Worm (Caenorhabditis elegans) whole organism, L2 larva: ENCODE results near the gene F57C2.4.

Experiments
- C34F6.9 ChIP-seq: fragments of 150-350 bp; optimal IDR thresholded peaks from 2 replicates; lab custom pipeline; 2014; ENCODE audit warnings: missing biosample characterization, missing genetic modification characterization
- F13H6.1 ChIP-seq: sonication (generic microtip); optimal IDR thresholded peaks from 2 replicates; lab custom pipeline; 2016; ENCODE audit warnings: missing genetic modification characterization, missing compliant biosample characterization
- R02D3.7 ChIP-seq: fragments of 150-350 bp; optimal IDR thresholded peaks from 2 replicates; lab custom pipeline; 2014; ENCODE audit warnings: missing biosample characterization, missing genetic modification characterization
- Y55F3AM.14 ChIP-seq: fragments of 200-800 bp; sonication (Bioruptor generic); optimal IDR thresholded peaks from 2 replicates; lab custom pipeline; 2018; ENCODE audit warnings: mild to moderate bottlenecking, missing genetic modification characterization, missing compliant biosample characterization
- ZK546.5 ChIP-seq: sonication (generic microtip); optimal IDR thresholded peaks from 2 replicates; lab custom pipeline; 2017; ENCODE audit warnings: missing biosample characterization, missing genetic modification characterization
- alr-1 ChIP-seq: fragments of 150-350 bp; optimal IDR thresholded peaks from 2 replicates; lab custom pipeline; 2014; ENCODE audit warnings: missing biosample characterization, missing genetic modification characterization
- aly-2 ChIP-seq: fragments of 150-350 bp; optimal IDR thresholded peaks from 2 replicates; lab custom pipeline; 2014; ENCODE audit warnings: missing biosample characterization, missing genetic modification characterization
- ama-1 ChIP-seq: fragments of 150-350 bp; optimal IDR thresholded peaks from 2 replicates; lab custom pipeline; 2018; ENCODE audit warnings: inconsistent platforms
- blmp-1 ChIP-seq: sonication (generic microtip); optimal IDR thresholded peaks from 2 replicates; lab custom pipeline; 2017; ENCODE audit warnings: missing genetic modification characterization, mild to moderate bottlenecking, missing compliant biosample characterization, antibody characterized with exemption, moderate library complexity; ENCODE audit not compliant: insufficient read depth
- ceh-16 ChIP-seq: fragments of 150-350 bp; optimal IDR thresholded peaks from 2 replicates; lab custom pipeline; 2014; ENCODE audit warnings: missing biosample characterization, missing genetic modification characterization
- ceh-82 ChIP-seq: fragments of 150-350 bp; optimal IDR thresholded peaks from 2 replicates; lab custom pipeline; 2014; ENCODE audit warnings: missing biosample characterization, missing genetic modification characterization
- crh-2 ChIP-seq: sonication (generic microtip); optimal IDR thresholded peaks from 2 replicates; lab custom pipeline; 2017; ENCODE audit warnings: missing biosample characterization, missing genetic modification characterization
- dmd-4 ChIP-seq: sonication (generic microtip); optimal IDR thresholded peaks from 2 replicates; lab custom pipeline; 2017; ENCODE audit warnings: missing biosample characterization, missing genetic modification characterization
- egl-27 ChIP-seq: sonication (generic microtip); optimal IDR thresholded peaks from 3 replicates; lab custom pipeline; 2017; ENCODE audit warnings: missing biosample characterization, missing genetic modification reagents, missing genetic modification characterization
- elt-1 ChIP-seq: fragments of 150-350 bp; optimal IDR thresholded peaks from 2 replicates; lab custom pipeline; 2014; ENCODE audit warnings: missing biosample characterization, missing genetic modification characterization
- elt-3 ChIP-seq: sonication (generic microtip); optimal IDR thresholded peaks from 2 replicates; lab custom pipeline; 2017; ENCODE audit warnings: missing biosample characterization, missing genetic modification characterization
- fos-1 ChIP-seq: fragments of 150-350 bp; optimal IDR thresholded peaks from 2 replicates; lab custom pipeline; 2014; ENCODE audit warnings: missing biosample characterization, missing genetic modification characterization
- gmeb-1 ChIP-seq: fragments of 150-350 bp; optimal IDR thresholded peaks from 2 replicates; lab custom pipeline; 2014; ENCODE audit warnings: missing biosample characterization, missing genetic modification characterization
- lin-11 ChIP-seq: fragments of 150-350 bp; sonication (generic microtip); optimal IDR thresholded peaks from 2 replicates; lab custom pipeline; 2014; ENCODE audit warnings: missing biosample characterization, missing genetic modification characterization, inconsistent platforms, mixed read lengths
- lin-13 ChIP-seq: fragments of 150-350 bp; optimal IDR thresholded peaks from 2 replicates; lab custom pipeline; 2014; ENCODE audit warnings: missing biosample characterization, missing genetic modification reagents, missing genetic modification characterization
- lin-39 ChIP-seq: fragments of 150-350 bp; optimal IDR thresholded peaks from 2 replicates; lab custom pipeline; 2014; ENCODE audit warnings: missing biosample characterization, missing genetic modification reagents, missing genetic modification characterization
- lsy-2 ChIP-seq, 2 experiments: fragments of 150-350 bp in 1 of 2; sonication (generic microtip) in 1 of 2; optimal IDR thresholded peaks; 2 replicates each; lab custom pipeline; 2014 to 2017; ENCODE audit warnings: missing biosample characterization in 2 of 2, missing genetic modification characterization in 2 of 2
- mab-5 ChIP-seq: fragments of 150-350 bp; optimal IDR thresholded peaks from 2 replicates; lab custom pipeline; 2014; ENCODE audit warnings: missing biosample characterization, missing genetic modification characterization
- mbf-1 ChIP-seq: sonication (generic microtip); optimal IDR thresholded peaks from 2 replicates; lab custom pipeline; 2017; ENCODE audit warnings: missing biosample characterization, missing genetic modification characterization
- mdl-1 ChIP-seq, 2 experiments: fragments of 150-350 bp in 1 of 2; sonication (generic microtip) in 1 of 2; optimal IDR thresholded peaks; 2 replicates each; lab custom pipeline; 2017; ENCODE audit warnings: missing biosample characterization in 2 of 2, missing genetic modification characterization in 2 of 2
- nhr-10 ChIP-seq: sonication (generic microtip); optimal IDR thresholded peaks from 2 replicates; lab custom pipeline; 2017; ENCODE audit warnings: missing biosample characterization, missing genetic modification characterization
- nhr-11 ChIP-seq: fragments of 150-350 bp; optimal IDR thresholded peaks from 2 replicates; lab custom pipeline; 2014; ENCODE audit warnings: missing biosample characterization, missing genetic modification characterization
- nhr-12 ChIP-seq: fragments of 150-350 bp; optimal IDR thresholded peaks from 2 replicates; lab custom pipeline; 2014; ENCODE audit warnings: missing biosample characterization, missing genetic modification characterization
- nhr-129 ChIP-seq: fragments of 150-350 bp; optimal IDR thresholded peaks from 2 replicates; lab custom pipeline; 2014; ENCODE audit warnings: missing biosample characterization, missing genetic modification characterization
- nhr-21 ChIP-seq: fragments of 150-350 bp; optimal IDR thresholded peaks from 2 replicates; lab custom pipeline; 2014; ENCODE audit warnings: missing biosample characterization, missing genetic modification characterization
- nhr-23 ChIP-seq: fragments of 150-350 bp; optimal IDR thresholded peaks from 2 replicates; lab custom pipeline; 2014; ENCODE audit warnings: missing biosample characterization, missing genetic modification reagents, missing genetic modification characterization
- nhr-237 ChIP-seq: fragments of 150-350 bp; optimal IDR thresholded peaks from 2 replicates; lab custom pipeline; 2014; ENCODE audit warnings: missing biosample characterization, missing genetic modification characterization
- nhr-25 ChIP-seq: fragments of 150-350 bp; sonication (generic microtip); optimal IDR thresholded peaks from 3 replicates; lab custom pipeline; 2014; ENCODE audit warnings: missing biosample characterization, missing genetic modification characterization
- nhr-6 ChIP-seq: fragments of 150-350 bp; optimal IDR thresholded peaks from 2 replicates; lab custom pipeline; 2014; ENCODE audit warnings: missing biosample characterization, missing genetic modification characterization
- nhr-77 ChIP-seq: fragments of 150-350 bp; optimal IDR thresholded peaks from 2 replicates; lab custom pipeline; 2014; ENCODE audit warnings: missing biosample characterization, missing genetic modification characterization
- peb-1 ChIP-seq: fragments of 150-350 bp; optimal IDR thresholded peaks from 2 replicates; lab custom pipeline; 2014; ENCODE audit warnings: missing biosample characterization, missing genetic modification characterization
- sem-4 ChIP-seq: fragments of 150-350 bp; optimal IDR thresholded peaks from 2 replicates; lab custom pipeline; 2014; ENCODE audit warnings: missing biosample characterization, missing genetic modification reagents, missing genetic modification characterization
- skn-1 ChIP-seq: sonication (generic microtip); optimal IDR thresholded peaks from 2 replicates; lab custom pipeline; 2017; ENCODE audit warnings: missing biosample characterization, missing genetic modification characterization
- sma-3 ChIP-seq: sonication (generic microtip); optimal IDR thresholded peaks from 2 replicates; lab custom pipeline; 2016; ENCODE audit warnings: missing genetic modification reagents, missing genetic modification characterization, missing compliant biosample characterization
- sma-9 ChIP-seq, 2 experiments: fragments of 150-350 bp in 1 of 2; sonication (generic microtip) in 1 of 2; optimal IDR thresholded peaks; 2 replicates each; lab custom pipeline; 2014 to 2016; ENCODE audit warnings: missing genetic modification characterization in 2 of 2, mild to moderate bottlenecking in 1 of 2, missing biosample characterization in 1 of 2, missing compliant biosample characterization in 1 of 2, missing genetic modification reagents in 1 of 2, moderate library complexity in 1 of 2
- snpc-4 ChIP-seq: fragments of 150-350 bp; optimal IDR thresholded peaks from 2 replicates; lab custom pipeline; 2014; ENCODE audit warnings: missing biosample characterization, missing genetic modification characterization
- unc-39 ChIP-seq: fragments of 150-350 bp; optimal IDR thresholded peaks from 2 replicates; lab custom pipeline; 2014; ENCODE audit warnings: missing biosample characterization, missing genetic modification characterization
- unc-55 ChIP-seq: fragments of 150-350 bp; sonication (generic microtip); optimal IDR thresholded peaks from 3 replicates; lab custom pipeline; 2014; ENCODE audit warnings: missing biosample characterization, missing genetic modification reagents, missing genetic modification characterization
- unc-62 ChIP-seq: fragments of 150-350 bp; optimal IDR thresholded peaks from 2 replicates; lab custom pipeline; 2014; ENCODE audit warnings: missing biosample characterization, missing genetic modification reagents, missing genetic modification characterization
- zag-1 ChIP-seq: fragments of 150-350 bp; optimal IDR thresholded peaks from 2 replicates; lab custom pipeline; 2014; ENCODE audit warnings: missing biosample characterization, missing genetic modification characterization
- ztf-1 ChIP-seq: fragments of 200-800 bp; sonication (Bioruptor generic); conservative IDR thresholded peaks from 2 replicates; pipeline ENCODE4 v1.3.6; 2022; ENCODE audit warnings: missing genetic modification characterization, missing compliant biosample characterization
- ztf-11 ChIP-seq: sonication (generic microtip); optimal IDR thresholded peaks from 2 replicates; lab custom pipeline; 2017; ENCODE audit warnings: missing biosample characterization, missing genetic modification characterization
- ztf-4 ChIP-seq: fragments of 150-350 bp; optimal IDR thresholded peaks from 2 replicates; lab custom pipeline; 2014; ENCODE audit warnings: missing biosample characterization, missing genetic modification characterization

Gene F57C2.4

DNA sequence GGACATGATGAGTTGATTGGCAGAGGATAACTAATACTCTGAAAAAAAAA is 30.9 kb upstream of the F57C2.4 start, which contains the start of gene cysl-2:
Gene cysl-2 (minus strand): TSS at position 38 of the 50 bp plus-strand sequence.
- TF ChIP-seq nhr-129 (tag; lab: Kevin White, UChicago) (no peak), ama-1 (lab: Kevin White, UChicago) (peak; percentile 61)

ce11 chrII:14494464-14494863 is 30.6 kb upstream of the F57C2.4 start:
- no peak for TF ChIP-seq mdl-1 (tag; optimal IDR thresholded peaks at IDR 0.05; lab: Kevin White, UChicago)
- TF ChIP-seq sma-9 (GFP tag; optimal IDR thresholded peaks at IDR 0.05; lab: Kevin White, UChicago), result peak; percentile 30
- TF ChIP-seq sma-9 (tag; optimal IDR thresholded peaks at IDR 0.05; lab: Kevin White, UChicago), result no peak
- TF ChIP-seq skn-1 (tag; lab: Kevin White, UChicago), result peak; percentile 92
- TF ChIP-seq blmp-1 (tag; lab: Kevin White, UChicago), result peak; percentile 12
- peak; percentile 55 for TF ChIP-seq fos-1 (tag; lab: Kevin White, UChicago)

DNA sequence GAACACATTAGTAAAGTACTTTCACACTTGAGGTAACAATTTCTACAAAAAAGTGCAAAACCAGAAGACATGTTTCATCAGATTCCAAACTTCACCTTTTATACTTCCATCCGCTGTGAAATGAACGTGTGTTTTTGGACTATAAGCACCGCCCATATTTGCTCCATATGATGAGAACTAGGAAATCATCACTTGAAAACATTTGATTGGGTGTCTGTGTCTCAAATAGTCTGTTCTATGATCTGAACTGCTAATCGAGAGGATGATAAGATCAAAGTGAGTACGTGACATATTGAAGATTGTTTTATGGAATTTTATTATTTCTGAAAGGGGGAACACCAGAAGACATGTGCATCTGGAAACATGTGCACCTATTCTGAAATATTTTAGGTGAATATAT is 29.8 kb upstream of the F57C2.4 start:
- TF ChIP-seq crh-2 (tag; lab: Kevin White, UChicago), result peak; percentile 42
- no peak for TF ChIP-seq F13H6.1 (tag; lab: Kevin White, UChicago)
- peak; percentile 35 for TF ChIP-seq nhr-77 (tag; lab: Kevin White, UChicago)
- no peak for TF ChIP-seq sem-4 (tag; lab: Kevin White, UChicago)
- TF ChIP-seq lin-11 (tag; lab: Kevin White, UChicago), result no peak
- TF ChIP-seq elt-3 (tag; lab: Kevin White, UChicago), result no peak
- no peak for TF ChIP-seq C34F6.9
- TF ChIP-seq mdl-1 (tag; optimal IDR thresholded peaks at IDR 0.05; lab: Kevin White, UChicago), result no peak
- TF ChIP-seq fos-1 (tag; lab: Kevin White, UChicago), result peak; percentile 1
- TF ChIP-seq nhr-12 (tag; lab: Kevin White, UChicago), result no peak
- no peak for TF ChIP-seq ceh-16 (tag; lab: Kevin White, UChicago)
- no peak for TF ChIP-seq elt-1 (tag; lab: Kevin White, UChicago)
- no peak for TF ChIP-seq mbf-1 (tag; lab: Kevin White, UChicago)
- TF ChIP-seq unc-39 (tag; lab: Kevin White, UChicago), result no peak
- TF ChIP-seq sma-3 (GFP tag; lab: Kevin White, UChicago), result no peak
- no peak for TF ChIP-seq dmd-4 (tag; lab: Kevin White, UChicago)
- TF ChIP-seq ama-1 (lab: Kevin White, UChicago), result no peak
- TF ChIP-seq mab-5 (tag; lab: Kevin White, UChicago), result no peak
- TF ChIP-seq gmeb-1 (tag; lab: Kevin White, UChicago), result no peak
- no peak for TF ChIP-seq nhr-10 (tag; lab: Kevin White, UChicago)
- no peak for TF ChIP-seq R02D3.7
- no peak for TF ChIP-seq nhr-237
- TF ChIP-seq ztf-4 (tag; lab: Kevin White, UChicago), result no peak
- TF ChIP-seq unc-62 (GFP tag; lab: Kevin White, UChicago), result no peak
- TF ChIP-seq nhr-23 (tag; lab: Kevin White, UChicago), result no peak
- no peak for TF ChIP-seq aly-2 (tag; lab: Kevin White, UChicago)
- TF ChIP-seq blmp-1 (tag; lab: Kevin White, UChicago), result peak; percentile 54
- TF ChIP-seq alr-1 (tag; lab: Kevin White, UChicago), result no peak
- no peak for TF ChIP-seq ZK546.5 (tag; lab: Kevin White, UChicago)
- TF ChIP-seq nhr-11 (tag; lab: Kevin White, UChicago), result no peak
- peak; percentile 43 for TF ChIP-seq nhr-129 (tag; lab: Kevin White, UChicago)
- TF ChIP-seq lin-39, result no peak
- peak; percentile 12 for TF ChIP-seq nhr-25 (tag; lab: Kevin White, UChicago)
- TF ChIP-seq nhr-21 (tag; lab: Kevin White, UChicago), result peak; percentile 55
- no peak for TF ChIP-seq ztf-11 (tag; lab: Kevin White, UChicago)
- peak; percentile 87 for TF ChIP-seq sma-9 (GFP tag; optimal IDR thresholded peaks at IDR 0.05; lab: Kevin White, UChicago)
- TF ChIP-seq sma-9 (tag; optimal IDR thresholded peaks at IDR 0.05; lab: Kevin White, UChicago), result no peak
- no peak for TF ChIP-seq unc-55
- TF ChIP-seq skn-1 (tag; lab: Kevin White, UChicago), result no peak
- no peak for TF ChIP-seq Y55F3AM.14 (GFP tag; lab: Kevin White, UChicago)
- no peak for TF ChIP-seq nhr-6 (tag; lab: Kevin White, UChicago)
- TF ChIP-seq ceh-82 (tag; lab: Kevin White, UChicago), result no peak
- TF ChIP-seq lsy-2 (tag; optimal IDR thresholded peaks at IDR 0.05; lab: Kevin White, UChicago), result no peak
- TF ChIP-seq egl-27 (tag; lab: Kevin White, UChicago), result no peak
- no peak for TF ChIP-seq zag-1 (tag; lab: Kevin White, UChicago)
- no peak for TF ChIP-seq snpc-4 (tag; lab: Kevin White, UChicago)
- no peak for TF ChIP-seq lin-13 (GFP tag; lab: Kevin White, UChicago)
- TF ChIP-seq ztf-1 (GFP tag; lab: Robert Waterston, UW), result no peak
- no peak for TF ChIP-seq peb-1 (tag; lab: Kevin White, UChicago)
